Worm (Caenorhabditis elegans): ENCODE measurements around the gene sfxn-1.3.

DNA sequence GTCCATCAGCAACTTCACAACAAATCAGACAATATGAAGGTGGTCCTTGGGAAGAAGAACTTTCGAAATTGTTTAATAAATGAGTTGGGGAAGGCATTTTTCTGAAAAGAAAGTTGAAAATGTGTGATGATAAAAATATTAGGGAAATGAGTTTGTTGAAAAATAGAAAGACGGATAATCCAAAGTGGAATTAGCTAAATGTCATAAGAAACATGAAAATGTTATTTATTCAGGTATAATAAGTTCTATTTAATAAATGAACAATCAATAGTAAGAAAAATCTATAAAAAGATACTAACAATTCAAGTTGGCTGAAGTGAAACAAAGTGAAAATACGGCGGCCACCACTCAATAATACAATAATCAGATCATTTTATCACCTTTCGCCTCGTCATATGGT lies 24.4 kb upstream of the sfxn-1.3 start, which contains the start of gene nhr-53:
- TF ChIP-seq drap-1 (GFP tag; optimal IDR thresholded peaks at IDR 0.05) (no peak), ces-1 (GFP tag; optimal IDR thresholded peaks at IDR 0.05) (no peak), nhr-28 (tag; optimal IDR thresholded peaks at IDR 0.05) (no peak), unc-62 (GFP tag; optimal IDR thresholded peaks at IDR 0.05) (no peak), nhr-12 (tag; optimal IDR thresholded peaks at IDR 0.05) (no peak), nhr-237 (tag; optimal IDR thresholded peaks at IDR 0.05) (no peak), ztf-11 (tag; optimal IDR thresholded peaks at IDR 0.05) (no peak), bed-3 (GFP tag; optimal IDR thresholded peaks at IDR 0.05) (no peak), unc-120 (tag; optimal IDR thresholded peaks at IDR 0.05; ENCODE audit: poor library complexity, severe bottlenecking) (no peak), lin-32 (GFP tag; optimal IDR thresholded peaks at IDR 0.05) (no peak), unc-39 (tag; optimal IDR thresholded peaks at IDR 0.05) (no peak), zip-8 (tag; optimal IDR thresholded peaks at IDR 0.05) (no peak)
